Worm (Caenorhabditis elegans) whole organism, mixed stage, embryonic: ENCODE measurements around the gene ptr-16.

Experiments
- M03D4.4 ChIP-seq: sonication (generic microtip); optimal IDR thresholded peaks from 2 replicates; lab custom pipeline; 2017; ENCODE audit warnings: mild to moderate bottlenecking, missing genetic modification characterization, missing compliant biosample characterization
- bed-3 ChIP-seq: fragments of 200-800 bp; sonication (Bioruptor generic); optimal IDR thresholded peaks from 3 replicates; lab custom pipeline; 2018; ENCODE audit warnings: mild to moderate bottlenecking, missing genetic modification characterization, moderate library complexity, missing compliant biosample characterization
- blmp-1 ChIP-seq: fragments of 150-350 bp; optimal IDR thresholded peaks from 2 replicates; lab custom pipeline; 2014; ENCODE audit warnings: missing biosample characterization, missing genetic modification characterization
- ces-1 ChIP-seq: fragments of 150-350 bp; optimal IDR thresholded peaks from 2 replicates; lab custom pipeline; 2014; ENCODE audit warnings: missing biosample characterization, missing genetic modification reagents, missing genetic modification characterization
- cnd-1 ChIP-seq: fragments of 200-800 bp; sonication (Bioruptor generic); optimal IDR thresholded peaks from 2 replicates; lab custom pipeline; 2018; ENCODE audit warnings: mild to moderate bottlenecking, missing genetic modification characterization, missing compliant biosample characterization
- drap-1 ChIP-seq: fragments of 200-800 bp; sonication (Bioruptor generic); optimal IDR thresholded peaks from 3 replicates; lab custom pipeline; 2018; ENCODE audit warnings: mild to moderate bottlenecking, missing genetic modification characterization, missing compliant biosample characterization
- elt-1 ChIP-seq: sonication (generic microtip); optimal IDR thresholded peaks from 2 replicates; lab custom pipeline; 2017; ENCODE audit warnings: missing genetic modification characterization, mild to moderate bottlenecking, missing compliant biosample characterization, antibody characterized with exemption, moderate library complexity, borderline replicate concordance; ENCODE audit not compliant: insufficient read depth
- elt-3 ChIP-seq: fragments of 150-350 bp; optimal IDR thresholded peaks from 2 replicates; lab custom pipeline; 2014; ENCODE audit warnings: missing biosample characterization, missing genetic modification characterization
- flh-1 ChIP-seq: fragments of 200-800 bp; sonication (Bioruptor generic); optimal IDR thresholded peaks from 2 replicates; lab custom pipeline; 2018; ENCODE audit warnings: mild to moderate bottlenecking, missing genetic modification characterization, moderate library complexity, missing compliant biosample characterization
- ham-2 ChIP-seq: fragments of 200-800 bp; sonication (Bioruptor generic); optimal IDR thresholded peaks from 2 replicates; lab custom pipeline; 2018; ENCODE audit warnings: mild to moderate bottlenecking, missing genetic modification characterization, missing compliant biosample characterization
- hlh-1 ChIP-seq: fragments of 150-350 bp; optimal IDR thresholded peaks from 2 replicates; lab custom pipeline; 2014; ENCODE audit warnings: missing biosample characterization, missing genetic modification reagents, missing genetic modification characterization
- lin-13 ChIP-seq: fragments of 150-350 bp; optimal IDR thresholded peaks from 2 replicates; lab custom pipeline; 2014; ENCODE audit warnings: missing biosample characterization, missing genetic modification characterization
- lin-32 ChIP-seq: fragments of 200-800 bp; sonication (Bioruptor generic); optimal IDR thresholded peaks from 2 replicates; lab custom pipeline; 2018; ENCODE audit warnings: mild to moderate bottlenecking, missing genetic modification characterization, missing compliant biosample characterization
- lsy-2 ChIP-seq: fragments of 150-350 bp; optimal IDR thresholded peaks from 2 replicates; lab custom pipeline; 2014; ENCODE audit warnings: missing biosample characterization, missing genetic modification characterization
- mab-5 ChIP-seq: fragments of 150-350 bp; optimal IDR thresholded peaks from 2 replicates; lab custom pipeline; 2014; ENCODE audit warnings: missing biosample characterization, missing genetic modification characterization
- mep-1 ChIP-seq: fragments of 150-350 bp; optimal IDR thresholded peaks from 2 replicates; lab custom pipeline; 2017; ENCODE audit warnings: missing biosample characterization, missing genetic modification reagents, missing genetic modification characterization, inconsistent platforms
- mls-2 ChIP-seq: sonication (generic microtip); optimal IDR thresholded peaks from 2 replicates; lab custom pipeline; 2016; ENCODE audit warnings: mild to moderate bottlenecking, missing genetic modification characterization, moderate library complexity, missing compliant biosample characterization
- nhr-12 ChIP-seq: fragments of 150-350 bp; optimal IDR thresholded peaks from 2 replicates; lab custom pipeline; 2014; ENCODE audit warnings: missing biosample characterization, missing genetic modification characterization
- nhr-2 ChIP-seq: fragments of 150-350 bp; optimal IDR thresholded peaks from 2 replicates; lab custom pipeline; 2014; ENCODE audit warnings: missing biosample characterization, missing genetic modification characterization
- nhr-237 ChIP-seq: fragments of 150-350 bp; optimal IDR thresholded peaks from 2 replicates; lab custom pipeline; 2014; ENCODE audit warnings: missing biosample characterization, missing genetic modification characterization
- nhr-28 ChIP-seq: fragments of 150-350 bp; optimal IDR thresholded peaks from 2 replicates; lab custom pipeline; 2014; ENCODE audit warnings: missing biosample characterization, missing genetic modification characterization
- nhr-76 ChIP-seq: sonication (generic microtip); optimal IDR thresholded peaks from 2 replicates; lab custom pipeline; 2017; ENCODE audit warnings: missing biosample characterization, missing genetic modification characterization
- pha-4 ChIP-seq: fragments of 150-350 bp; optimal IDR thresholded peaks from 2 replicates; lab custom pipeline; 2018; ENCODE audit warnings: missing biosample characterization, missing genetic modification reagents, missing genetic modification characterization
- sptf-1 ChIP-seq: sonication (generic microtip); optimal IDR thresholded peaks from 2 replicates; lab custom pipeline; 2017; ENCODE audit warnings: mild to moderate bottlenecking, missing genetic modification characterization, moderate library complexity, missing compliant biosample characterization
- tbx-8 ChIP-seq: fragments of 200-800 bp; sonication (Bioruptor generic); optimal IDR thresholded peaks from 2 replicates; lab custom pipeline; 2018; ENCODE audit warnings: mild to moderate bottlenecking, missing genetic modification characterization, moderate library complexity, missing compliant biosample characterization
- unc-120 ChIP-seq: sonication (generic microtip); optimal IDR thresholded peaks from 2 replicates; lab custom pipeline; 2017; ENCODE audit warnings: missing genetic modification characterization, missing compliant biosample characterization; ENCODE audit not compliant: poor library complexity, severe bottlenecking
- unc-39 ChIP-seq: fragments of 150-350 bp; optimal IDR thresholded peaks from 2 replicates; lab custom pipeline; 2014; ENCODE audit warnings: missing biosample characterization, missing genetic modification characterization
- unc-62 ChIP-seq: fragments of 150-350 bp; optimal IDR thresholded peaks from 2 replicates; lab custom pipeline; 2014; ENCODE audit warnings: missing biosample characterization, missing genetic modification reagents, missing genetic modification characterization
- zip-8 ChIP-seq: fragments of 150-350 bp; optimal IDR thresholded peaks from 2 replicates; lab custom pipeline; 2014; ENCODE audit warnings: missing biosample characterization, missing genetic modification characterization
- ztf-11 ChIP-seq: fragments of 150-350 bp; optimal IDR thresholded peaks from 2 replicates; lab custom pipeline; 2014; ENCODE audit warnings: missing biosample characterization, missing genetic modification characterization

The ptr-16 gene

ce11 chrV:1164196-1164691 lies 1.3 kb upstream of the ptr-16 start, which contains the start of gene T21H3.5:
TSS of gene T21H3.5 (minus strand) at chrV:1164293.
- TF ChIP-seq ham-2 (GFP tag; lab: Kevin White, UChicago) (peak; percentile 87), pha-4 (tag; lab: Kevin White, UChicago) (no peak)

- no peak for TF ChIP-seq hlh-1 (tag; lab: Kevin White, UChicago)
Observed at ce11 chrV:1170591-1170990, 5.1 kb downstream of the ptr-16 start.

ce11 chrV:1176277-1176839 lies 10.8 kb downstream of the ptr-16 start, which contains the start of gene T21H3.1:
TSS of gene T21H3.1 (plus strand) at chrV:1176724.
- TF ChIP-seq elt-1 (tag; lab: Kevin White, UChicago) (no peak), zip-8 (tag; lab: Kevin White, UChicago) (peak; percentile 45)

DNA sequence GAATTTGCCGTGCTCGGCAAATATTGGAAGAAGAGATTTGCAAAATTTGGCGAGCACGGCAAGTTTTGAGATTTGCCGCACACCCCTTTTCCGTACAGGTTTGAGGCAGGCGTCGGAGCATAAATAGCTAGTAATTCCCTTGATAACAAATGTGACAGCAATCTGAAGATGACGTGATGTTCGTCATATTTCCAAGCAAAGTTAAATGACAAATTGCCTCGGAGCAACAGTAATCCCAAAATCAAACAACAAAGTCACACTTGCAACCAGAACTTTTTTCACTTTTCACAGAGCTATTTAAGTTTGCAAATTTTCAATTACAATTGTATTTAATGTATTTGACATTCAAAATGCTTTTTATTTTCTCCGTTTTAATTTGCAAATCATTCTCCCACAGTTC lies 13.8 kb downstream of the ptr-16 start, which contains the start of gene F25A2.1:
Gene F25A2.1 (plus strand): TSS at position 301 of the 400 bp plus-strand sequence.
- no peak for TF ChIP-seq lin-13
- no peak for TF ChIP-seq lin-32 (GFP tag; lab: Kevin White, UChicago)
- TF ChIP-seq mab-5 = no peak
- no peak for TF ChIP-seq elt-1 (tag; lab: Kevin White, UChicago)
- TF ChIP-seq pha-4 (tag; lab: Kevin White, UChicago) = no peak
- no peak for TF ChIP-seq M03D4.4
- TF ChIP-seq elt-3 (tag; lab: Kevin White, UChicago) = no peak
- no peak for TF ChIP-seq hlh-1 (tag; lab: Kevin White, UChicago)

ce11 chrV:1195995-1196394 lies 30.5 kb downstream of the ptr-16 start, which contains the start of the genes wrb-1 and Y50D4A.4:
TSS of gene wrb-1 (plus strand) at chrV:1196072.
TSS of gene Y50D4A.4 (minus strand) at chrV:1196127.
- TF ChIP-seq ztf-11 (tag; lab: Kevin White, UChicago) = no peak
- no peak for TF ChIP-seq sptf-1
- peak; percentile 91 for TF ChIP-seq ces-1 (GFP tag; lab: Kevin White, UChicago)
- TF ChIP-seq lsy-2 = peak; percentile 62
- no peak for TF ChIP-seq lin-32 (GFP tag; lab: Kevin White, UChicago)
- TF ChIP-seq nhr-28 = no peak
- no peak for TF ChIP-seq hlh-1 (tag; lab: Kevin White, UChicago)
- TF ChIP-seq tbx-8 (GFP tag; lab: Kevin White, UChicago) = no peak
- TF ChIP-seq bed-3 (GFP tag; lab: Kevin White, UChicago) = no peak
- no peak for TF ChIP-seq blmp-1 (tag; lab: Kevin White, UChicago)
- peak; percentile 27 for TF ChIP-seq nhr-237 (tag; lab: Kevin White, UChicago)
- no peak for TF ChIP-seq unc-120

- TF ChIP-seq sptf-1 (peak; percentile 75), mep-1 (tag; lab: Kevin White, UChicago) (peak; percentile 4), cnd-1 (tag; lab: Kevin White, UChicago) (peak; percentile 23), mls-2 (tag; lab: Kevin White, UChicago) (peak; percentile 54), unc-120 (peak; percentile 17), ces-1 (GFP tag; lab: Kevin White, UChicago) (peak; percentile 42), drap-1 (GFP tag; lab: Kevin White, UChicago) (peak; percentile 16)
Observed at ce11 chrV:1197064-1197724, 31.7 kb downstream of the ptr-16 start.

ce11 chrV:1199219-1199889 lies 33.8 kb downstream of the ptr-16 start, which contains the start of gene Y50D4A.6:
TSS of gene Y50D4A.6 (minus strand) at chrV:1199269.
- TF ChIP-seq ham-2 (GFP tag; lab: Kevin White, UChicago) (no peak), drap-1 (GFP tag; lab: Kevin White, UChicago) (no peak), flh-1 (no peak), nhr-28 (no peak), bed-3 (GFP tag; lab: Kevin White, UChicago) (no peak), nhr-2 (no peak), cnd-1 (tag; lab: Kevin White, UChicago) (no peak), nhr-76 (tag; lab: Kevin White, UChicago) (no peak), nhr-12 (tag; lab: Kevin White, UChicago) (no peak), unc-39 (tag; lab: Kevin White, UChicago) (no peak), M03D4.4 (no peak), blmp-1 (tag; lab: Kevin White, UChicago) (no peak), mep-1 (tag; lab: Kevin White, UChicago) (no peak), unc-120 (no peak), pha-4 (tag; lab: Kevin White, UChicago) (no peak), lin-32 (GFP tag; lab: Kevin White, UChicago) (no peak), unc-62 (GFP tag; lab: Kevin White, UChicago) (no peak)
